Worm (Caenorhabditis elegans): ENCODE results near the gene fat-4.

DNA sequence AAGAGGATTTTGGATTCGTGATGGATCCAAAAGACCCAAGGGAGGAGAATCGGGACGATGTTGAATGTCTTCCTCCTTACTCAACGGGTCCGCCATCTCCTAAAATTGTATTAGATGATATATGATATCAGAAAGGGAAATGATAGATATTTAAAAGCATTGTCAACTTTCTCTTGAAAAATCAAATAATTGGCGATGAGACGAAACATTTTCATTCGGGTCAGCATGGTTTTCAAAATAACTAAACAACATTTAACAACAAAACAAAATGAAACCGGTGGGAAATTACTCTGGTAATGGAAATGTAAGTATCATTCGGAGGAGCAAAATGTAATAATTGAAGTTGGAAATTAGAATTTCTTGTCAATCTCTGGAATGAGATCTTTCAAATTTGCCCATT is 2.7 kb upstream of the fat-4 start, which contains the start of gene pis-1:
- TF ChIP-seq ceh-16 (tag; optimal IDR thresholded peaks at IDR 0.05) (no peak), sea-2 (GFP tag; optimal IDR thresholded peaks at IDR 0.05) (no peak), nhr-12 (tag; optimal IDR thresholded peaks at IDR 0.05) (no peak), aly-2 (tag; optimal IDR thresholded peaks at IDR 0.05) (no peak), skn-1 (tag; optimal IDR thresholded peaks at IDR 0.05) (no peak), pqm-1 (tag; optimal IDR thresholded peaks at IDR 0.05) (no peak), nfya-1 (tag; optimal IDR thresholded peaks at IDR 0.05; ENCODE audit: insufficient read depth) (no peak), ZK546.5 (tag; optimal IDR thresholded peaks at IDR 0.05) (no peak)
